Fruit fly (Drosophila melanogaster): ENCODE data around the gene Daao2.

Gene Daao2

DNA sequence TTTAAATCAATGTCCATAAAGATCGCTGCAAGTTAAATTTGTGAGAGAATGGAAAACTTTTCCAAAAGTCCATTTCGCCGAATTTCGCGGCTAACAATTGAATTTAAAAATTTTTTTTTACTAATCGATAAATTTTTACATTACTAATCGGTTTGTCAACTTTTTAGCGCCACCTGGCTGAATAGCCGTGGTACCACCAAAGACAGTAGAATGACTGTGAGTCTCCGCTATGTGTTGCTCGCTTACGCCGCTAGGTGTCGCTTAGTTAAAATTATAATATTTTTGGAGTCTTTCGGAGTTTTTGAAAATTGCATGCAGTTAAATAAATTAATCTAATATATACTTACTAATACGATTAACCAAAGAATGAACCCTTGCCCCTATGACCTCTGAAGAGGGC lies 5.4 kb upstream of the Daao2 start (continued):
- TF ChIP-seq pb (GFP tag; optimal IDR thresholded peaks at IDR 0.05) (no peak), p53 (GFP tag; optimal IDR thresholded peaks at IDR 0.05) (no peak), CG15601 (tag; optimal IDR thresholded peaks at IDR 0.05) (peak; percentile 65), CG34376 (GFP tag; optimal IDR thresholded peaks at IDR 0.05) (no peak), odd (GFP tag; optimal IDR thresholded peaks at IDR 0.05) (no peak), h (optimal IDR thresholded peaks at IDR 0.05) (no peak), CG17328 (GFP tag; IDR thresholded peaks at IDR 0.05) (no peak), da (GFP tag; optimal IDR thresholded peaks at IDR 0.05) (no peak), dimm (GFP tag; IDR thresholded peaks at IDR 0.05) (no peak), HmgD (GFP tag; optimal IDR thresholded peaks at IDR 0.05) (peak; percentile 69), CG17568 (GFP tag; optimal IDR thresholded peaks at IDR 0.05) (peak; percentile 1), schlank (tag; optimal IDR thresholded peaks at IDR 0.05) (no peak), CG10321 (GFP tag; IDR thresholded peaks at IDR 0.05) (no peak), CG3995 (GFP tag; optimal IDR thresholded peaks at IDR 0.05) (no peak), ind (GFP tag; optimal IDR thresholded peaks at IDR 0.05) (no peak), pzg (GFP tag; optimal IDR thresholded peaks at IDR 0.05) (peak; percentile 64), CG8944 (GFP tag; optimal IDR thresholded peaks at IDR 0.05) (no peak), hbn (GFP tag; IDR thresholded peaks at IDR 0.05; ENCODE audit: partially characterized antibody) (no peak), gt (GFP tag; IDR thresholded peaks at IDR 0.05) (no peak), CG13123 (GFP tag; optimal IDR thresholded peaks at IDR 0.05) (no peak), CG4404 (GFP tag; IDR thresholded peaks at IDR 0.05) (0 out of 2 replicates have a peak, but pooled peaks have one; percentile 14), ewg (GFP tag; optimal IDR thresholded peaks at IDR 0.05) (no peak), CG9437 (GFP tag; optimal IDR thresholded peaks at IDR 0.05) (no peak), Fer2 (tag; optimal IDR thresholded peaks at IDR 0.05) (no peak), HHEX (GFP tag; optimal IDR thresholded peaks at IDR 0.05) (no peak), maf-S (GFP tag; optimal IDR thresholded peaks at IDR 0.05) (peak; percentile 40), scrt (GFP tag; optimal IDR thresholded peaks at IDR 0.05) (peak; percentile 2), lov (optimal IDR thresholded peaks at IDR 0.05) (no peak), lov (GFP tag; IDR thresholded peaks at IDR 0.05) (no peak), CG8281 (tag; optimal IDR thresholded peaks at IDR 0.05) (no peak), btn (GFP tag; optimal IDR thresholded peaks at IDR 0.05) (no peak), chn (GFP tag; optimal IDR thresholded peaks at IDR 0.05) (peak; percentile 23), GATAe (GFP tag; conservative IDR thresholded peaks at IDR 0.05) (no peak), grau (tag; optimal IDR thresholded peaks at IDR 0.05) (peak; percentile 52), inv (GFP tag; IDR thresholded peaks at IDR 0.05; ENCODE audit: partially characterized antibody) (no peak), Ptx1 (GFP tag; IDR thresholded peaks at IDR 0.05) (0 out of 2 replicates have a peak, but pooled peaks have one; percentile 38), dysf (GFP tag; IDR thresholded peaks at IDR 0.05) (peak; percentile 54; the same call in 2 of the 3 replicates), Drgx (GFP tag; IDR thresholded peaks at IDR 0.05) (no peak), slp2 (GFP tag; optimal IDR thresholded peaks at IDR 0.05) (no peak), CG2712 (tag; optimal IDR thresholded peaks at IDR 0.05) (peak; percentile 65), tgo (GFP tag; IDR thresholded peaks at IDR 0.05) (0 out of 3 replicates have a peak, but pooled peaks have one; percentile 29), Ssrp (tag; optimal IDR thresholded peaks at IDR 0.05) (peak; percentile 1), bcd (GFP tag; optimal IDR thresholded peaks at IDR 0.05) (peak; percentile 47), org-1 (GFP tag; optimal IDR thresholded peaks at IDR 0.05) (no peak), bab2 (GFP tag; optimal IDR thresholded peaks at IDR 0.05) (peak; percentile 30), Side (GFP tag; optimal IDR thresholded peaks at IDR 0.05) (no peak), CG7357 (GFP tag; IDR thresholded peaks at IDR 0.05) (no peak), Stat92E (GFP tag; optimal IDR thresholded peaks at IDR 0.05) (peak in 1 of 3 experiments; percentile 47), Vsx1 (GFP tag; optimal IDR thresholded peaks at IDR 0.05) (no peak), gem (tag; optimal IDR thresholded peaks at IDR 0.05) (peak; percentile 36), sna (GFP tag; IDR thresholded peaks at IDR 0.05; ENCODE audit: partially characterized antibody) (no peak), CG7786 (GFP tag; optimal IDR thresholded peaks at IDR 0.05) (no peak)

Measured in whole organism, embryonic.